Worm (Caenorhabditis elegans): ENCODE results near the gene grd-7.
A peak's percentile ranks its signal among the peaks of the same experiment; 100 is the strongest.

- TF ChIP-seq ama-1 (optimal IDR thresholded peaks at IDR 0.05) (peak; percentile 96), skn-1 (tag; optimal IDR thresholded peaks at IDR 0.05) (no peak), Y48G9A.11 (GFP tag; IDR thresholded peaks at IDR 0.05) (no peak), zfp-2 (tag; optimal IDR thresholded peaks at IDR 0.05) (no peak), F26F4.8 (GFP tag; conservative IDR thresholded peaks at IDR 0.05) (no peak), nhr-102 (tag; optimal IDR thresholded peaks at IDR 0.05) (no peak), F44E2.7 (GFP tag; IDR thresholded peaks at IDR 0.05) (no peak), ZK546.5 (tag; optimal IDR thresholded peaks at IDR 0.05) (no peak), daf-8 (GFP tag; IDR thresholded peaks at IDR 0.05) (no peak)
Measured at ce11 chrX:7232158-7232822, 37.0 kb downstream of the grd-7 start.

Measured in whole organism, L4 larva.